Fruit fly (Drosophila melanogaster): ENCODE measurements around the gene nau.

The nau gene

dm6 chr3R:23678349-23679193, 39.6 kb downstream of the nau start, which contains the start of gene GILT2 (continued):
- TF ChIP-seq dmrt11E (tag; optimal IDR thresholded peaks at IDR 0.05): peak; percentile 87
- peak; percentile 93 for TF ChIP-seq CG14441 (GFP tag; IDR thresholded peaks at IDR 0.05)
- peak; percentile 90 for TF ChIP-seq CG11723 (GFP tag; optimal IDR thresholded peaks at IDR 0.05)
- peak; percentile 83 for TF ChIP-seq gsb (GFP tag; IDR thresholded peaks at IDR 0.05)
- TF ChIP-seq pnt (GFP tag; optimal IDR thresholded peaks at IDR 0.05): peak; percentile 43
- TF ChIP-seq abd-A (tag; optimal IDR thresholded peaks at IDR 0.05): no peak
- TF ChIP-seq Nf-YB (GFP tag; optimal IDR thresholded peaks at IDR 0.05): peak; percentile 77
- peak; percentile 89 for TF ChIP-seq CG5245 (GFP tag; optimal IDR thresholded peaks at IDR 0.05)
- TF ChIP-seq sisA (GFP tag; IDR thresholded peaks at IDR 0.05): peak; percentile 90
- TF ChIP-seq fru (optimal IDR thresholded peaks at IDR 0.05): no peak
- TF ChIP-seq Atf6 (GFP tag; IDR thresholded peaks at IDR 0.05): peak; percentile 96
- TF ChIP-seq ato (GFP tag; IDR thresholded peaks at IDR 0.05; ENCODE audit: partially characterized antibody): no peak
- TF ChIP-seq CG6791 (GFP tag; IDR thresholded peaks at IDR 0.05; ENCODE audit: partially characterized antibody): no peak
- peak; percentile 94 for TF ChIP-seq CG12391 (tag; optimal IDR thresholded peaks at IDR 0.05)
- TF ChIP-seq da (GFP tag; optimal IDR thresholded peaks at IDR 0.05): peak; percentile 16
- peak; percentile 75 for TF ChIP-seq Mad (GFP tag; optimal IDR thresholded peaks at IDR 0.05)
- TF ChIP-seq knrl (GFP tag; IDR thresholded peaks at IDR 0.05; ENCODE audit: partially characterized antibody): no peak
- peak; percentile 90 for TF ChIP-seq ind (GFP tag; optimal IDR thresholded peaks at IDR 0.05)
- peak; percentile 94 for TF ChIP-seq CG32767 (GFP tag; IDR thresholded peaks at IDR 0.05)
- no peak for TF ChIP-seq gfzf (GFP tag; optimal IDR thresholded peaks at IDR 0.05)
- peak; percentile 76 for TF ChIP-seq MTF-1 (GFP tag; optimal IDR thresholded peaks at IDR 0.05; ENCODE audit: borderline replicate concordance)
- TF ChIP-seq CG7839 (tag; optimal IDR thresholded peaks at IDR 0.05): peak; percentile 95
- TF ChIP-seq luna (GFP tag; optimal IDR thresholded peaks at IDR 0.05): no peak
- peak; percentile 25 for TF ChIP-seq Antp (GFP tag; optimal IDR thresholded peaks at IDR 0.05)
- peak; percentile 49 for TF ChIP-seq CG17802 (tag; optimal IDR thresholded peaks at IDR 0.05)
- TF ChIP-seq CG15073 (GFP tag; optimal IDR thresholded peaks at IDR 0.05): peak; percentile 15
- TF ChIP-seq gsb-n (tag; optimal IDR thresholded peaks at IDR 0.05): peak; percentile 86
- no peak for TF ChIP-seq mld (GFP tag; IDR thresholded peaks at IDR 0.05; ENCODE audit: partially characterized antibody)
- peak; percentile 42 for TF ChIP-seq crol (GFP tag; IDR thresholded peaks at IDR 0.05)
- peak; percentile 76 for TF ChIP-seq kay (GFP tag; optimal IDR thresholded peaks at IDR 0.05)
- peak; percentile 94 for TF ChIP-seq Asciz (GFP tag; optimal IDR thresholded peaks at IDR 0.05)
- peak; percentile 89 for TF ChIP-seq ken (GFP tag; IDR thresholded peaks at IDR 0.05)
- no peak for TF ChIP-seq bigmax (GFP tag; optimal IDR thresholded peaks at IDR 0.05)
- TF ChIP-seq CG10979 (tag; optimal IDR thresholded peaks at IDR 0.05): peak; percentile 94
- peak; percentile 71 for TF ChIP-seq Jarid2 (GFP tag; optimal IDR thresholded peaks at IDR 0.05)
- no peak for TF ChIP-seq prd (optimal IDR thresholded peaks at IDR 0.05)
- peak; percentile 95 for TF ChIP-seq prd (GFP tag; IDR thresholded peaks at IDR 0.05)
- peak; percentile 90 for TF ChIP-seq CG32772 (GFP tag; IDR thresholded peaks at IDR 0.05)
- TF ChIP-seq CG17912 (GFP tag; optimal IDR thresholded peaks at IDR 0.05): peak; percentile 53
- peak; percentile 83 for TF ChIP-seq fd3F (GFP tag; optimal IDR thresholded peaks at IDR 0.05)
- TF ChIP-seq Meics (GFP tag; optimal IDR thresholded peaks at IDR 0.05): peak; percentile 95
- TF ChIP-seq CG13296 (GFP tag; optimal IDR thresholded peaks at IDR 0.05): peak; percentile 94
- TF ChIP-seq nmo (GFP tag; optimal IDR thresholded peaks at IDR 0.05): peak; percentile 95
- no peak for TF ChIP-seq Scr (GFP tag; IDR thresholded peaks at IDR 0.05; ENCODE audit: partially characterized antibody)
- no peak for TF ChIP-seq h (optimal IDR thresholded peaks at IDR 0.05)
- TF ChIP-seq CG2678 (tag; optimal IDR thresholded peaks at IDR 0.05): peak; percentile 96
- TF ChIP-seq Camta (GFP tag; optimal IDR thresholded peaks at IDR 0.05): peak; percentile 39
- TF ChIP-seq CG34422 (GFP tag; IDR thresholded peaks at IDR 0.05): peak; percentile 91
- no peak for TF ChIP-seq CG3163 (GFP tag; optimal IDR thresholded peaks at IDR 0.05)
